Worm (Caenorhabditis elegans) whole organism, L3 larva: ENCODE measurements around the gene nape-2.

Experiments used
- ZK546.5 ChIP-seq: sonication (generic microtip); optimal IDR thresholded peaks from 2 replicates; lab custom pipeline; 2017; ENCODE audit warnings: missing biosample characterization, missing genetic modification characterization
- aly-2 ChIP-seq: fragments of 150-350 bp; optimal IDR thresholded peaks from 2 replicates; lab custom pipeline; 2014; ENCODE audit warnings: missing biosample characterization, missing genetic modification characterization
- ama-1 ChIP-seq: fragments of 150-350 bp; optimal IDR thresholded peaks from 2 replicates; lab custom pipeline; 2018
- ceh-16 ChIP-seq: sonication (generic microtip); optimal IDR thresholded peaks from 2 replicates; lab custom pipeline; 2017; ENCODE audit warnings: missing biosample characterization, missing genetic modification characterization
- ceh-28 ChIP-seq: fragments of 150-350 bp; optimal IDR thresholded peaks from 2 replicates; lab custom pipeline; 2014; ENCODE audit warnings: missing biosample characterization, missing genetic modification reagents, missing genetic modification characterization
- ceh-82 ChIP-seq: fragments of 150-350 bp; optimal IDR thresholded peaks from 2 replicates; lab custom pipeline; 2014; ENCODE audit warnings: missing biosample characterization, missing genetic modification characterization
- ceh-9 ChIP-seq: sonication (generic microtip); optimal IDR thresholded peaks from 2 replicates; lab custom pipeline; 2018; ENCODE audit warnings: missing biosample characterization, missing genetic modification characterization
- egl-27 ChIP-seq: sonication (generic microtip); optimal IDR thresholded peaks from 4 replicates; lab custom pipeline; 2017; ENCODE audit warnings: missing biosample characterization, missing genetic modification reagents, missing genetic modification characterization
- egl-5 ChIP-seq: fragments of 150-350 bp; optimal IDR thresholded peaks from 2 replicates; lab custom pipeline; 2017; ENCODE audit warnings: missing biosample characterization, missing genetic modification reagents, missing genetic modification characterization, inconsistent platforms
- elt-2 ChIP-seq: sonication (generic microtip); optimal IDR thresholded peaks from 2 replicates; lab custom pipeline; 2016; ENCODE audit warnings: missing genetic modification reagents, mild to moderate bottlenecking, missing genetic modification characterization, missing compliant biosample characterization
- eor-1 ChIP-seq, 2 experiments: fragments of 150-350 bp; optimal IDR thresholded peaks; 2 replicates each; lab custom pipeline; 2014 to 2018; ENCODE audit warnings: missing biosample characterization in 2 of 2, missing genetic modification characterization in 2 of 2
- fkh-10 ChIP-seq: sonication (generic microtip); optimal IDR thresholded peaks from 2 replicates; lab custom pipeline; 2017; ENCODE audit warnings: missing biosample characterization, missing genetic modification reagents, missing genetic modification characterization
- fkh-2 ChIP-seq: fragments of 150-350 bp; optimal IDR thresholded peaks from 2 replicates; lab custom pipeline; 2014; ENCODE audit warnings: missing biosample characterization, missing genetic modification reagents, missing genetic modification characterization
- hmg-11 ChIP-seq: sonication (generic microtip); optimal IDR thresholded peaks from 2 replicates; lab custom pipeline; 2016; ENCODE audit warnings: missing genetic modification characterization, missing compliant biosample characterization
- jun-1 ChIP-seq: fragments of 150-350 bp; optimal IDR thresholded peaks from 2 replicates; lab custom pipeline; 2014; ENCODE audit warnings: missing biosample characterization, missing genetic modification reagents, missing genetic modification characterization
- lin-15B ChIP-seq: fragments of 150-350 bp; optimal IDR thresholded peaks from 2 replicates; lab custom pipeline; 2014; ENCODE audit warnings: missing biosample characterization, missing genetic modification characterization
- lin-39 ChIP-seq: fragments of 150-350 bp; optimal IDR thresholded peaks from 2 replicates; lab custom pipeline; 2018; ENCODE audit warnings: missing biosample characterization, missing genetic modification reagents, missing genetic modification characterization
- lsy-12 ChIP-seq: sonication (generic microtip); optimal IDR thresholded peaks from 2 replicates; lab custom pipeline; 2016; ENCODE audit warnings: mild to moderate bottlenecking, missing genetic modification characterization, missing compliant biosample characterization
- nfya-1 ChIP-seq: sonication (generic microtip); optimal IDR thresholded peaks from 2 replicates; lab custom pipeline; 2017; ENCODE audit warnings: missing genetic modification characterization, mild to moderate bottlenecking, missing compliant biosample characterization, antibody characterized with exemption, moderate library complexity; ENCODE audit not compliant: insufficient read depth
- nhr-11 ChIP-seq: fragments of 150-350 bp; optimal IDR thresholded peaks from 2 replicates; lab custom pipeline; 2014; ENCODE audit warnings: missing biosample characterization, missing genetic modification characterization
- nhr-12 ChIP-seq: fragments of 150-350 bp; optimal IDR thresholded peaks from 2 replicates; lab custom pipeline; 2014; ENCODE audit warnings: missing biosample characterization, missing genetic modification characterization
- nhr-23 ChIP-seq: fragments of 150-350 bp; optimal IDR thresholded peaks from 2 replicates; lab custom pipeline; 2014; ENCODE audit warnings: missing biosample characterization, missing genetic modification reagents, missing genetic modification characterization
- nhr-28 ChIP-seq: fragments of 150-350 bp; optimal IDR thresholded peaks from 2 replicates; lab custom pipeline; 2014; ENCODE audit warnings: missing biosample characterization, missing genetic modification characterization
- nhr-43 ChIP-seq: sonication (generic microtip); optimal IDR thresholded peaks from 2 replicates; lab custom pipeline; 2016; ENCODE audit warnings: mild to moderate bottlenecking, missing genetic modification characterization, missing compliant biosample characterization; ENCODE audit not compliant: poor library complexity, severe bottlenecking
- nhr-67 ChIP-seq: fragments of 150-350 bp; optimal IDR thresholded peaks from 2 replicates; lab custom pipeline; 2014; ENCODE audit warnings: missing biosample characterization, missing genetic modification characterization
- nhr-76 ChIP-seq: fragments of 150-350 bp; sonication (generic microtip); optimal IDR thresholded peaks from 5 replicates; lab custom pipeline; 2014; ENCODE audit warnings: missing biosample characterization, missing genetic modification characterization
- nhr-77 ChIP-seq: fragments of 150-350 bp; optimal IDR thresholded peaks from 2 replicates; lab custom pipeline; 2014; ENCODE audit warnings: missing biosample characterization, missing genetic modification characterization
- pha-4 ChIP-seq: fragments of 150-350 bp; optimal IDR thresholded peaks from 2 replicates; lab custom pipeline; 2014; ENCODE audit warnings: missing biosample characterization, missing genetic modification reagents, missing genetic modification characterization
- sea-2 ChIP-seq: fragments of 150-350 bp; sonication (generic microtip); optimal IDR thresholded peaks from 4 replicates; lab custom pipeline; 2014; ENCODE audit warnings: missing biosample characterization, missing genetic modification reagents, missing genetic modification characterization
- skn-1 ChIP-seq: fragments of 150-350 bp; optimal IDR thresholded peaks from 2 replicates; lab custom pipeline; 2014; ENCODE audit warnings: missing biosample characterization, missing genetic modification characterization
- snpc-4 ChIP-seq: fragments of 150-350 bp; optimal IDR thresholded peaks from 2 replicates; lab custom pipeline; 2014; ENCODE audit warnings: missing biosample characterization, missing genetic modification characterization
- tbx-2 ChIP-seq: sonication (generic microtip); optimal IDR thresholded peaks from 2 replicates; lab custom pipeline; 2016; ENCODE audit warnings: mild to moderate bottlenecking, missing genetic modification characterization, missing compliant biosample characterization
- unc-62 ChIP-seq: fragments of 150-350 bp; sonication (generic microtip); optimal IDR thresholded peaks from 4 replicates; lab custom pipeline; 2014; ENCODE audit warnings: missing biosample characterization, missing genetic modification reagents, missing genetic modification characterization
- zag-1 ChIP-seq: fragments of 150-350 bp; optimal IDR thresholded peaks from 2 replicates; lab custom pipeline; 2014; ENCODE audit warnings: missing biosample characterization, missing genetic modification characterization
- ztf-4 ChIP-seq: fragments of 150-350 bp; optimal IDR thresholded peaks from 2 replicates; lab custom pipeline; 2014; ENCODE audit warnings: missing biosample characterization, missing genetic modification characterization

nape-2 gene

ce11 chrIV:3694638-3695037 is 44.1 kb downstream of the nape-2 start, which contains the start of the genes taf-6.2 and Y37E11AL.3 (continued):
- TF ChIP-seq nhr-43 (tag; lab: Kevin White, UChicago): no peak
- no peak for TF ChIP-seq tbx-2 (tag; lab: Kevin White, UChicago)
- TF ChIP-seq lin-39 (tag; lab: Kevin White, UChicago): peak; percentile 37
- TF ChIP-seq pha-4: no peak
- no peak for TF ChIP-seq lsy-12 (tag; lab: Kevin White, UChicago)
- peak; percentile 11 for TF ChIP-seq ceh-28 (tag; lab: Kevin White, UChicago)
- TF ChIP-seq hmg-11 (tag; lab: Kevin White, UChicago): peak; percentile 77
- no peak for TF ChIP-seq zag-1 (tag; lab: Kevin White, UChicago)
- TF ChIP-seq, all 47 proteins: peak for 8

ce11 chrIV:3688050-3688449 is 50.7 kb downstream of the nape-2 start:
- no peak for TF ChIP-seq lin-15B (tag; lab: Kevin White, UChicago)
- no peak for TF ChIP-seq pha-4
- no peak for TF ChIP-seq egl-5 (tag; lab: Kevin White, UChicago)
- TF ChIP-seq lsy-12 (tag; lab: Kevin White, UChicago): no peak
- TF ChIP-seq nhr-12 (tag; lab: Kevin White, UChicago): no peak
- TF ChIP-seq jun-1 (tag; lab: Kevin White, UChicago): no peak
- TF ChIP-seq ceh-9 (tag; lab: Kevin White, UChicago): no peak
- no peak for TF ChIP-seq ZK546.5 (tag; lab: Kevin White, UChicago)
- TF ChIP-seq aly-2 (tag; lab: Kevin White, UChicago): no peak
- TF ChIP-seq ama-1 (lab: Kevin White, UChicago): no peak
- no peak for TF ChIP-seq ztf-4 (tag; lab: Kevin White, UChicago)
- no peak for TF ChIP-seq ceh-28 (tag; lab: Kevin White, UChicago)
- no peak for TF ChIP-seq egl-27 (tag; lab: Kevin White, UChicago)
- no peak for TF ChIP-seq fkh-10 (GFP tag; lab: Kevin White, UChicago)
- no peak for TF ChIP-seq fkh-2
- TF ChIP-seq hmg-11 (tag; lab: Kevin White, UChicago): no peak

DNA sequence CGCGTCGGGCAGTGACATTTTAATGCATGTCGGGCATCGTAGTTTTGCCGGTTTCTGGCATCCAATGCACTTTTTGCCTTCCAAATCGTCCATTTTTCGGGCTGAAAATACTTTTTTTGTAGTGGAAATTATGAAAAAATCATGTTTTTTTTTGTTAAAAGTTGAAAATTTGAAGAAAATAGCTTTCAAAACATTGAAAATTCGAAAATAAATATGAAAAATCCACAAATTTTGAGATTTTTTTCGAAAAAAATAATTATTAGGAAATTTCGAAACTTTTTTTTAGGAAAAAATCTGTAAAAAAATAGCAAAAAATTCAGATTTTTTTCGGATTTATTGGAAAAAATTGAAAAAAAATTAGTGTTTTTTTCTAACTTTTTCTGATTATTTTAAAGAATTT is 52.0 kb downstream of the nape-2 start, which contains the start of gene map-1:
map-1 (minus strand) TSS at position 101 of the 400 bp plus-strand sequence.
- TF ChIP-seq nhr-76 (tag; lab: Kevin White, UChicago): no peak
- TF ChIP-seq elt-2 (tag; lab: Kevin White, UChicago): no peak
- TF ChIP-seq ceh-82 (tag; lab: Kevin White, UChicago): no peak
- no peak for TF ChIP-seq tbx-2 (tag; lab: Kevin White, UChicago)
- no peak for TF ChIP-seq ceh-9 (tag; lab: Kevin White, UChicago)
- no peak for TF ChIP-seq snpc-4 (tag; lab: Kevin White, UChicago)
- TF ChIP-seq hmg-11 (tag; lab: Kevin White, UChicago): no peak
- TF ChIP-seq egl-5 (tag; lab: Kevin White, UChicago): no peak
- no peak for TF ChIP-seq aly-2 (tag; lab: Kevin White, UChicago)
- no peak for TF ChIP-seq lin-39 (tag; lab: Kevin White, UChicago)
- TF ChIP-seq sea-2 (GFP tag; lab: Kevin White, UChicago): no peak
- no peak for TF ChIP-seq nhr-11
- TF ChIP-seq nhr-67: no peak
- TF ChIP-seq ceh-28 (tag; lab: Kevin White, UChicago): no peak
- no peak for TF ChIP-seq skn-1 (tag; lab: Kevin White, UChicago)
- no peak for TF ChIP-seq nfya-1
- TF ChIP-seq nhr-77 (tag; lab: Kevin White, UChicago): no peak
- no peak for TF ChIP-seq unc-62 (GFP tag; lab: Kevin White, UChicago)
- TF ChIP-seq ZK546.5 (tag; lab: Kevin White, UChicago): no peak
- no peak for TF ChIP-seq nhr-23 (tag; lab: Kevin White, UChicago)

ce11 chrIV:3686260-3686659 is 52.5 kb downstream of the nape-2 start:
- TF ChIP-seq unc-62 (GFP tag; lab: Kevin White, UChicago) (no peak), elt-2 (tag; lab: Kevin White, UChicago) (no peak), eor-1 (tag; optimal IDR thresholded peaks at IDR 0.05; lab: Kevin White, UChicago) (no peak), lin-39 (tag; lab: Kevin White, UChicago) (no peak), nhr-28 (tag; lab: Kevin White, UChicago) (no peak), nhr-67 (no peak), ceh-16 (tag; lab: Kevin White, UChicago) (no peak)
